Fruit fly (Drosophila melanogaster): Measurements from ENCODE around the gene CG43965.

The CG43965 gene

DNA sequence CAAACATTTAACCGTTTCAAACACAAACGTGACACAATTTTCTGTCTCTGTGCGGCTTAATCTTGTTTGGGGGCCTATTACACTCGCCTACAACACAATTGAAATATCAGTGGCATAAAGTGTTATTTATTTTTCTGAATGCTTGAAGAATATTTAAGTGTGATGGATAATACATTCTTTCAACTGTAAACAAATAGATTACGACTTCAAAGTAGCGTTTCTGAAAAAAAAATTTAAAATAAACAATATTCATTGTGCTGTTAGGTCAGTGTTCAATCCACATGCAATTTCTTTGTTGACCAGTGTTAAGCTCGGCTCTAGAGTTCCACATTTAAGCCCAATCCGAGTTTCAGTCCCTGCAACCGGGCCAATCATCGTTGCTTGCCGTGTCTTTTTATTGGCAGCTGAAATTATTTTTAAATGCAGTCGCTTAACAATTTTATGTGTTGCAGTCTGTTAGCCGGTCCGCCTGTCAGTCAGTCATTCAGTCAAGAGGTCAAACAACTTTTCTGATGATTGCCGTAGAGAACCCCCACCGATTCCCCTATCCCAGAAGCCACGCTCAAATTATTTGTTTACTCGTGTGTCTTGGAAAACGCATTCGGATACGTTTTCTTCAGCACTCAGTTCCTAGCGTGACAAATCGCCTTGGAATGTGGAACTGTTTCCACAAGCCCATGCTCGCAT lies 47.6 kb upstream of the CG43965 start (continued):
- TF ChIP-seq Meics (GFP tag; optimal IDR thresholded peaks at IDR 0.05): peak; percentile 17
- TF ChIP-seq Dip3 (GFP tag; optimal IDR thresholded peaks at IDR 0.05): peak; percentile 23
- TF ChIP-seq gt (GFP tag; IDR thresholded peaks at IDR 0.05): no peak
- peak; percentile 8 for TF ChIP-seq Vsx1 (GFP tag; optimal IDR thresholded peaks at IDR 0.05)
- 0 out of 3 replicates have a peak, but pooled peaks have one; percentile 54 for TF ChIP-seq H15 (GFP tag; IDR thresholded peaks at IDR 0.05)
- TF ChIP-seq nau (GFP tag; optimal IDR thresholded peaks at IDR 0.05): peak; percentile 43
- peak; percentile 84 for TF ChIP-seq Sox102F (GFP tag; optimal IDR thresholded peaks at IDR 0.05)
- TF ChIP-seq HmgZ (tag; optimal IDR thresholded peaks at IDR 0.05): peak; percentile 15
- peak; percentile 86 for TF ChIP-seq CG18262 (tag; optimal IDR thresholded peaks at IDR 0.05)
- TF ChIP-seq CG4404 (GFP tag; IDR thresholded peaks at IDR 0.05): no peak
- no peak for TF ChIP-seq da (GFP tag; optimal IDR thresholded peaks at IDR 0.05)
- peak; percentile 40 for TF ChIP-seq CG10431 (GFP tag; optimal IDR thresholded peaks at IDR 0.05)
- TF ChIP-seq CG32767 (GFP tag; IDR thresholded peaks at IDR 0.05): peak; percentile 68
- peak; percentile 48 for TF ChIP-seq CG18764 (GFP tag; optimal IDR thresholded peaks at IDR 0.05)
- TF ChIP-seq Oaz (GFP tag; IDR thresholded peaks at IDR 0.05): peak; percentile 5; the same call in 1 of the 2 replicates
- TF ChIP-seq emc (GFP tag; optimal IDR thresholded peaks at IDR 0.05): no peak
- no peak for TF ChIP-seq pb (GFP tag; optimal IDR thresholded peaks at IDR 0.05)
- peak; percentile 54 for TF ChIP-seq Chrac-16 (GFP tag; optimal IDR thresholded peaks at IDR 0.05)
- TF ChIP-seq pum (GFP tag; optimal IDR thresholded peaks at IDR 0.05): no peak
- TF ChIP-seq unc-4 (GFP tag; IDR thresholded peaks at IDR 0.05; ENCODE audit: partially characterized antibody): no peak
- TF ChIP-seq hbn (GFP tag; IDR thresholded peaks at IDR 0.05; ENCODE audit: partially characterized antibody): no peak
- TF ChIP-seq corto (GFP tag; optimal IDR thresholded peaks at IDR 0.05): no peak
- TF ChIP-seq CG33213 (GFP tag; optimal IDR thresholded peaks at IDR 0.05): no peak
- TF ChIP-seq psq (GFP tag; optimal IDR thresholded peaks at IDR 0.05): no peak
- TF ChIP-seq CG10147 (GFP tag; optimal IDR thresholded peaks at IDR 0.05): peak; percentile 32
- no peak for TF ChIP-seq Sry-δ (GFP tag; optimal IDR thresholded peaks at IDR 0.05)
- TF ChIP-seq scrt (GFP tag; optimal IDR thresholded peaks at IDR 0.05): peak; percentile 34
- TF ChIP-seq zfh1 (GFP tag; IDR thresholded peaks at IDR 0.05): peak; percentile 54; the same call in 1 of the 3 replicates
- TF ChIP-seq CG12942 (GFP tag; optimal IDR thresholded peaks at IDR 0.05): peak; percentile 48
- peak; percentile 69 for TF ChIP-seq CG14441 (GFP tag; IDR thresholded peaks at IDR 0.05)
- no peak for TF ChIP-seq schlank (tag; optimal IDR thresholded peaks at IDR 0.05)
- TF ChIP-seq CG10565 (GFP tag; optimal IDR thresholded peaks at IDR 0.05): no peak
- peak; percentile 14 for TF ChIP-seq CG10543 (GFP tag; optimal IDR thresholded peaks at IDR 0.05)
- peak; percentile 33 for TF ChIP-seq CG7271 (tag; optimal IDR thresholded peaks at IDR 0.05)
- peak; percentile 8 for TF ChIP-seq HHEX (GFP tag; optimal IDR thresholded peaks at IDR 0.05)
- TF ChIP-seq CG11696 (GFP tag; IDR thresholded peaks at IDR 0.05): no peak
- peak; percentile 76 for TF ChIP-seq seq (GFP tag; IDR thresholded peaks at IDR 0.05)
- peak; percentile 85 for TF ChIP-seq CG12391 (tag; optimal IDR thresholded peaks at IDR 0.05)
- peak; percentile 26 for TF ChIP-seq Fer2 (tag; optimal IDR thresholded peaks at IDR 0.05)
- TF ChIP-seq CG6254 (GFP tag; optimal IDR thresholded peaks at IDR 0.05): peak; percentile 62
- peak; percentile 66 for TF ChIP-seq Ada2b (GFP tag; IDR thresholded peaks at IDR 0.05)
- TF ChIP-seq bigmax (GFP tag; optimal IDR thresholded peaks at IDR 0.05): no peak
- peak; percentile 42 for TF ChIP-seq CG13624 (GFP tag; optimal IDR thresholded peaks at IDR 0.05)
- TF ChIP-seq mld (GFP tag; IDR thresholded peaks at IDR 0.05; ENCODE audit: partially characterized antibody): no peak
- no peak for TF ChIP-seq sna (GFP tag; IDR thresholded peaks at IDR 0.05; ENCODE audit: partially characterized antibody)
- no peak for TF ChIP-seq Sry-β (GFP tag; optimal IDR thresholded peaks at IDR 0.05)
- TF ChIP-seq ash1 (GFP tag; optimal IDR thresholded peaks at IDR 0.05): no peak
- TF ChIP-seq nmo (GFP tag; optimal IDR thresholded peaks at IDR 0.05): peak; percentile 85
- TF ChIP-seq CG31388 (GFP tag; optimal IDR thresholded peaks at IDR 0.05): no peak
